Fruit fly (Drosophila melanogaster) whole organism: ENCODE results near the gene PK2-R1.

ENCODE experiments used
- CG8478 ChIP-seq: fragments of >200 bp; optimal IDR thresholded peaks from 2 replicates; lab custom pipeline; 2018; ENCODE audit warnings: inconsistent platforms
- Dll ChIP-seq: fragments of >200 bp; optimal IDR thresholded peaks from 2 replicates; lab custom pipeline; 2017
- EcR ChIP-seq, 2 experiments: fragments of >200 bp; optimal IDR thresholded peaks; 2 replicates each; lab custom pipeline; 2017; ENCODE audit warnings: missing biosample characterization in 2 of 2, missing genetic modification characterization in 2 of 2, missing genetic modification reagents in 2 of 2
- pan ChIP-seq: fragments of >200 bp; optimal IDR thresholded peaks from 2 replicates; lab custom pipeline; 2017
- psq ChIP-seq: fragments of >200 bp; optimal IDR thresholded peaks from 2 replicates; lab custom pipeline; 2017
- usp ChIP-seq: fragments of >200 bp; optimal IDR thresholded peaks from 2 replicates; lab custom pipeline; 2017; ENCODE audit warnings: missing biosample characterization, missing genetic modification characterization, mixed read lengths

The PK2-R1 gene

DNA sequence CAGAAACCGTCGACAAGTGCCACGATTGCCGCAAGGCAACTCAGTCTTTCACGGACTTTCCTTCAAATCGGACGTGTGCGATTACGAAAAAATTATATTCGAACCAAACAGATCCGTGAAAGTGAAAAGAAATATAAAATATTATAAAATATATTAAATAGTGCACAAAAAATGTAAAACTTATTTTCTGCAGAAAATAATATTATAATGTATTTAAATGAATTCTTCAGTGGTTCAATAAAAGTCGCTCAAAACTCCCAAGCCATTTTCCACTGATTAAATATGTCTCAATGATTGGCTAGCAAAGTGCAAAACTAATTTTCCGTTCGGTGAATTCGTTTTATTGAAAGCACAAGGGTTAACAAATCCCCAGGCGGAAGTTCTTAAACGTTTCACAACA lies at the start of gene PK2-R1:
Gene PK2-R1, plus strand, starts transcription at position 301 of the 400 bp plus-strand sequence.
- no peak for TF ChIP-seq CG8478 (lab: Kevin White, UChicago)
- TF ChIP-seq psq = no peak
- no peak for TF ChIP-seq Dll (lab: Kevin White, UChicago)
- TF ChIP-seq usp (GFP tag; lab: Kevin White, UChicago) = no peak
- no peak for TF ChIP-seq pan (lab: Kevin White, UChicago)
- TF ChIP-seq EcR (GFP tag; optimal IDR thresholded peaks at IDR 0.05; lab: Kevin White, UChicago) = no peak

dm6 chr3R:13288763-13289312 lies 49.3 kb upstream of the PK2-R1 start, which contains the start of gene apn:
Gene apn, minus strand, starts transcription at chr3R:13288813.
- no peak for TF ChIP-seq CG8478 (lab: Kevin White, UChicago)
- TF ChIP-seq EcR (GFP tag; optimal IDR thresholded peaks at IDR 0.05; lab: Kevin White, UChicago) = no peak
- no peak for TF ChIP-seq pan (lab: Kevin White, UChicago)
- TF ChIP-seq Dll (lab: Kevin White, UChicago) = no peak
- no peak for TF ChIP-seq usp (GFP tag; lab: Kevin White, UChicago)
- no peak for TF ChIP-seq psq

DNA sequence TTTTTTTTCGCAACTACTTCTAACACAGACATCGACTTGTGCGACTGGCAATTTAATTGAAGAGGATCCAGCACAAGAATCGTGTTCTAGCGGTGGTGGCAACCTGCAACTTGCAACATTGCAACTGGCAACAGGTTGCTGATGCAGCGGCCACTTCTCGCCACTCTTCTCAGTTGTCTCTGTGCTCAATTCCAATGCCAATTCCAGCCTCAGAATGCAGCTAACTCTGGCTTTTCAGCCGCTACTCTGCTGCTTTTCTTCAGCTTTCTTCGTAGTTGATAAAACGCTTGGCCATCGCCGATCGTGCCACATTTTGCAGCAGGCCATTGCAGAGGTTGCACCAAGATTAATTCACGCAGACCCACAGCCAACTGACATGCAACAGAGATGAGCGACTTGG lies 47.8 kb upstream of the PK2-R1 start, which contains the start of gene Osi22:
Gene Osi22, plus strand, starts transcription at position 301 of the 400 bp plus-strand sequence.
- TF ChIP-seq EcR (GFP tag; optimal IDR thresholded peaks at IDR 0.05; lab: Kevin White, UChicago) (no peak), pan (lab: Kevin White, UChicago) (no peak), Dll (lab: Kevin White, UChicago) (no peak)

DNA sequence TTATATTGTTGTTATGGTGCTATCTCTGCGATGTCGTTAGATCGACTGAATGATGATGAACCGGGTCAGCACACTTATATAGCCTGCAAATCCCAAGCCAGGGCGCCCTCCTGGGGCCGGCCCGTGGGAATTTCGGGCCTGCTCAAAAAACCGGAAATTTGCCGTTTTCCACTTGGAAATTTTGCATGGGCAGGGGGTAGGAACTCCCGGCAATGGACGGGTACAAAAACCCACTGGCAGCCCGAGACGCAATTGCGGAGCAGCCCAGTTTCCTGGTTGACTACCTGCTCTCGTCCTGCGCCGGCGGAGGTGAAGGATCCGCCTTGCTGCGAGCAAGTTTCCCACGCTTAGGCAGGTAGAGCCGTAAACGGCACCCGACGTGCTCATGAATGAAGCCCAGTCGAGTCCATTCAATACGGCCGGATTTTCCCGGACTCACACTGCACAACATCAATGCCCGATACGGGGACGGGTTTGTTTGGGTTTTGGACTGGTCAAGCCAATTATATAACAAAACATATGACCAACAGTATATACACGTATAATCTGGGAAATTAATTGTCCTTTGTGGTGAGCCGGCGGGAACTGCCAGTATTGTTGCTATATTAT lies 44.9 kb upstream of the PK2-R1 start, which contains the start of gene wntD:
Gene wntD, minus strand, starts transcription at position 51 of the 609 bp plus-strand sequence.
- TF ChIP-seq CG8478 (lab: Kevin White, UChicago) = no peak
- no peak for TF ChIP-seq pan (lab: Kevin White, UChicago)
- no peak for TF ChIP-seq psq
- TF ChIP-seq EcR (GFP tag; optimal IDR thresholded peaks at IDR 0.05; lab: Kevin White, UChicago) = no peak
- TF ChIP-seq Dll (lab: Kevin White, UChicago) = no peak
- no peak for TF ChIP-seq usp (GFP tag; lab: Kevin White, UChicago)

DNA sequence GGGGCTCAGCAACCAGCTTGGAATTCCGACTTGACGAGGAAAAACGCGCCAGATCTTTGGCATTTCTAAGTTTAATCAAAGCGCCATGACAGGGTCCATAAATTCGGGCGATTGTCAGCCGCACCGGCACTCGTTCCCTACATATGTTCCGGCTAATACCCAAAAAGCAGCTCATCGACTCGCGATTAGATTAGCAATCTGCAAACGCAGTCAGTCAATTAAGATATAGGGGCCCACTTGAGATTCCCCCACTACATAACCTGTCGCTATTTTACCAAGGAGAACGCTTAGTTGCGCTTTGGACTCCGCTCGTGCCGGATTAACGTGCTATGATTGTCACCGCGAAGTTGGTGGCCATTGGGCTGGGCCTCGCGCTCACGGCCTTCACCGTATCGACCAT lies 43.7 kb upstream of the PK2-R1 start, which contains the start of gene CG8773:
Gene CG8773, plus strand, starts transcription at position 288 of the 400 bp plus-strand sequence.
- TF ChIP-seq Dll (lab: Kevin White, UChicago) = no peak
- TF ChIP-seq pan (lab: Kevin White, UChicago) = no peak

DNA sequence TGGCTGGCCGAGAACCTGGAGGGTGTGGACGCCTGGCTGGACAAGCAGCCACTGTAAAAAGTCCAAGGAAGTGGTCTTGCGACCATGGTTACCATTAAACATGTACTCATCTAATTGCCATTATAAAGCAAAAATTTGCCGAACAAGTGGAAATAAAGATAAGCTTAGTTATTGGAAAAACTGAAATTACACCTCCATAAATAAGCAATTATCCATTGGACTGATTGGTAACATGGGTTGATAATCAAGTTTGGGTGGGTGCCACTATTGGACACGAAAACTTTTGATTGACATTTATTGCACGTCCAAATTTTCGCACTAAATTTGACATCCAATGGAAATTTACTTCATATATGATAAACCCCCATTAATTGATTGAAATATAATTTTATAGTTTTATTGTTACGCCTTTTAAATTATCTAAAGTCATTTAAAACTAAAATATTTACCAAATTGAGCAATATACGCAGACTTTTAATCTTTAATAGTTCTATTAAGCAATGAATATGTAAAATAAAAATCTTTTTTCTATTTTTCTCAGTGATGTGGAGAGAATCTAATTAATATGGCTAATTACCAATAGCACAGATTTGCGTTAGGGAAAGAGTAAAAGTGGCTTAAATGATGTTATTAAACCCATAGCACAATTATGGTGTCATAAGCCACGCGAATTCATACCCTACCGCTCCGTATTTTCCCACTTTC lies 39.9 kb upstream of the PK2-R1 start, which contains the start of gene CG8774:
Gene CG8774, plus strand, starts transcription at position 655 of the 705 bp plus-strand sequence.
- no peak for TF ChIP-seq EcR (GFP tag; optimal IDR thresholded peaks at IDR 0.05; lab: Kevin White, UChicago)
- no peak for TF ChIP-seq usp (GFP tag; lab: Kevin White, UChicago)
- no peak for TF ChIP-seq psq
- no peak for TF ChIP-seq Dll (lab: Kevin White, UChicago)
- no peak for TF ChIP-seq CG8478 (lab: Kevin White, UChicago)

- TF ChIP-seq pan (lab: Kevin White, UChicago) (no peak), usp (GFP tag; lab: Kevin White, UChicago) (no peak), Dll (lab: Kevin White, UChicago) (no peak), CG8478 (lab: Kevin White, UChicago) (no peak), psq (no peak), EcR (GFP tag; optimal IDR thresholded peaks at IDR 0.05; lab: Kevin White, UChicago) (no peak)
These were observed 35.8 kb upstream of the PK2-R1 start, which contains the start of gene CG32473 for dm6 chr3R:13302348-13302747. Gene CG32473, plus strand, starts transcription at chr3R:13302648.

DNA sequence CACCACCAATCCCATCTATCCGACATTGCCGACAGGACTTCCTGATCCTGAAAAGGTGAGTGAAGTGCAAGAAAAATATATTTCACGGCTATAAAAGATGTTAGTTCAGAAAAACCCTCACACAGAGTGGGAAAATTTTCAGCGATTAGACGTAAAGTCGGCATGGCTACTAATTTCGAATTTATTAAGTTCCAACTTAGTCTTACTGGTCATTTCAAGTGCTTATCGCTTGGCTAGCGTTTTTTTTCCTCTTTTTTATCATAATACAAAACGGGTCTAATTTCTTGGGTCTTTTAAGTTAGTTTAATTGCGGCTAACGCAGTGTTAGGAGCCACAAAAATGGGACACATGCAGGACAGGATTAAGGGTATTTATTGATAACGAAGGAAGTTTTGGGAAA lies 35.0 kb upstream of the PK2-R1 start, which contains the start of gene CG43208:
Gene CG43208, plus strand, starts transcription at position 301 of the 400 bp plus-strand sequence.
- TF ChIP-seq usp (GFP tag; lab: Kevin White, UChicago) (no peak), Dll (lab: Kevin White, UChicago) (no peak), EcR (GFP tag; optimal IDR thresholded peaks at IDR 0.05; lab: Kevin White, UChicago) (no peak), CG8478 (lab: Kevin White, UChicago) (no peak), psq (no peak), pan (lab: Kevin White, UChicago) (no peak)

- TF ChIP-seq EcR (GFP tag; optimal IDR thresholded peaks at IDR 0.05; lab: Kevin White, UChicago) (no peak), Dll (lab: Kevin White, UChicago) (no peak), CG8478 (lab: Kevin White, UChicago) (no peak), psq (no peak), usp (GFP tag; lab: Kevin White, UChicago) (no peak), pan (lab: Kevin White, UChicago) (no peak)
These were observed 33.5 kb upstream of the PK2-R1 start for dm6 chr3R:13304512-13305069.

DNA sequence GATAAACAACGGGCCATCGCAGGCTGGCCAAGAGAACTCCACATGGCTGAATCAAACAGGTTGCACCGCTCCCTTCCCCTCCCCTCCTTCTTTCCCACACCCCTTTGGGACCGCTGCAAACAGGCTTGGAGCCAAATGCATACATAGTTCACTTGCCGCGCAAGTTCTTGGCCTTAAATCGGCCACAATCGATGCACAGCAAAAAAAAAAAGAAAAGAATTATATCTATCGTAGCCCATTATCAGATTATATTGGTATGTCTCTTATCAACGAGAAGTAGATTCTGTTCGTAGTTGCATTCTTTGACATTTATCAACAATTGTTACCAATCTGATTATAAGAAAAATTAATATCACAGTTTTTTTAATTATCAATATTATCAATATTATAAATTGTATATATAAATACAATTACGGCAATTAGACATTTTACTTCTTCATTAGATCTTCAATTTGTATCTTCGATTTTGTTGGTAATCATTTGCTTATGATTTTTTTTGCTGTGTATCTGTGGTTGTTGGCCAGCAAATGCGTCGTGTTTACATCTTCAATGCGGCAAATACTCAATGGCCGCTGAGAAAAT lies 32.7 kb upstream of the PK2-R1 start:
- TF ChIP-seq pan (lab: Kevin White, UChicago) (no peak), usp (GFP tag; lab: Kevin White, UChicago) (no peak), CG8478 (lab: Kevin White, UChicago) (no peak)

- no peak for TF ChIP-seq pan (lab: Kevin White, UChicago)
- no peak for TF ChIP-seq Dll (lab: Kevin White, UChicago)
- TF ChIP-seq CG8478 (lab: Kevin White, UChicago) = no peak
- no peak for TF ChIP-seq psq
- no peak for TF ChIP-seq usp (GFP tag; lab: Kevin White, UChicago)
- no peak for TF ChIP-seq EcR (GFP tag; optimal IDR thresholded peaks at IDR 0.05; lab: Kevin White, UChicago)
These were observed 31.5 kb upstream of the PK2-R1 start for dm6 chr3R:13306595-13306994.
